Worm (Caenorhabditis elegans) whole organism, late embryonic: ENCODE data around the gene pfk-1.2.

Source experiments
- Y22D7AL.16 ChIP-seq: sonication (generic microtip); optimal IDR thresholded peaks from 2 replicates; lab custom pipeline; 2016; ENCODE audit warnings: missing genetic modification characterization, missing compliant biosample characterization
- ceh-30 ChIP-seq: fragments of 150-350 bp; optimal IDR thresholded peaks from 2 replicates; lab custom pipeline; 2014; ENCODE audit warnings: missing biosample characterization, missing genetic modification characterization
- ceh-6 ChIP-seq: fragments of 200-800 bp; sonication (Bioruptor generic); optimal IDR thresholded peaks from 2 replicates; lab custom pipeline; 2018; ENCODE audit warnings: mild to moderate bottlenecking, missing genetic modification characterization, missing compliant biosample characterization
- nhr-11 ChIP-seq: fragments of 150-350 bp; optimal IDR thresholded peaks from 2 replicates; lab custom pipeline; 2014; ENCODE audit warnings: missing biosample characterization, missing genetic modification characterization
- pha-4 ChIP-seq: fragments of 150-350 bp; optimal IDR thresholded peaks from 2 replicates; lab custom pipeline; 2018; ENCODE audit warnings: missing biosample characterization, missing genetic modification reagents, missing genetic modification characterization

DNA sequence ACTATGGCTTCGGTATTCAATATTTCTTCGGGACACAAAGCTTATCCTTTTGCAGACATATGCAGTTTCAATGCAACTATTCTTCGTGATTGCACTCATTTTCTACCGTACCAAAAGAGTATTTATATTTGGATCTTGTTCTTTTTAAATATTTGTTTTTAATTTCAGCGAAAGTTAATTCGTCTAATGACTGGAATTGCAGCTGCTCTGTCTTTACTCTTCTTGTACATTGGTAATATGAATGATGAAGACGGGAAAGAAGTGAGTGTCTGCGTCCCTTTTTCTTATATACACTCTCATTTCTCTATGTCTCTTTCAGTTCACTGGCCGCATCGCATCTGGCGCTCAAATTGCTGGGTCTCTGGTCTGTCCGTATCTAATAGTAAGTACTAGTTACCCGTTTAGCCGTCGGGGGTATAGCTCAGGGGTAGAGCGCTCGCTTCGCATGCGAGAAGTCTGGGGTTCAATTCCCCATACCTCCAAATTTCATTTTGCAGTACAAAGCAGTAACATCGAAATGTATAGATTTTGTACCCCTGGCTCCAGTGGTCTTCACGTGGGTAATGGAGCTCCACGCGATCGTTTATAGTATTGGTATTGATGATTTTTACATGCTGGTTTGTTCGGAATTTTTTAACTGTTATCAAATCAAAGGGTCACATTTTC lies 28.3 kb upstream of the pfk-1.2 start:
- TF ChIP-seq Y22D7AL.16 (tag; lab: Kevin White, UChicago) (peak; percentile 76), ceh-6 (peak; percentile 93), pha-4 (tag; lab: Kevin White, UChicago) (no peak), nhr-11 (tag; lab: Kevin White, UChicago) (no peak), ceh-30 (tag; lab: Kevin White, UChicago) (no peak)
